Fruit fly (Drosophila melanogaster) whole organism, adult: ENCODE data around the gene CG32544.

Experiments
- CG11617 ChIP-seq: fragments of 200-800 bp; sonication (Bioruptor generic); optimal IDR thresholded peaks from 2 replicates; lab custom pipeline; 2017; ENCODE audit warnings: mild to moderate bottlenecking, missing biosample characterization, missing genetic modification reagents, missing genetic modification characterization
- CG33017 ChIP-seq: fragments of 200-800 bp; sonication (Bioruptor generic); optimal IDR thresholded peaks from 2 replicates; lab custom pipeline; 2018; ENCODE audit warnings: missing biosample characterization, mild to moderate bottlenecking, missing genetic modification characterization, moderate library complexity
- CG5204 ChIP-seq: fragments of 200-800 bp; sonication (Bioruptor generic); optimal IDR thresholded peaks from 2 replicates; lab custom pipeline; 2016; ENCODE audit warnings: missing biosample characterization, missing genetic modification characterization
- CG7045 ChIP-seq: fragments of 200-800 bp; sonication (Bioruptor generic); optimal IDR thresholded peaks from 2 replicates; lab custom pipeline; 2017; ENCODE audit warnings: missing biosample characterization, mild to moderate bottlenecking, missing genetic modification characterization
- CG7101 ChIP-seq: fragments of 200-800 bp; sonication (Bioruptor generic); optimal IDR thresholded peaks from 2 replicates; lab custom pipeline; 2018; ENCODE audit warnings: missing biosample characterization, mild to moderate bottlenecking, missing genetic modification characterization, moderate library complexity
- Crg-1 ChIP-seq: fragments of 200-800 bp; sonication (Bioruptor generic); optimal IDR thresholded peaks from 2 replicates; lab custom pipeline; 2016; ENCODE audit warnings: missing biosample characterization, missing genetic modification characterization
- Hr96 ChIP-seq: fragments of 200-800 bp; sonication (Bioruptor generic); optimal IDR thresholded peaks from 2 replicates; lab custom pipeline; 2016; ENCODE audit warnings: missing biosample characterization, missing genetic modification characterization
- cic ChIP-seq: fragments of 200-800 bp; sonication (Bioruptor generic); optimal IDR thresholded peaks from 2 replicates; lab custom pipeline; 2017; ENCODE audit warnings: missing biosample characterization, mild to moderate bottlenecking, missing genetic modification characterization, moderate library complexity
- cnc ChIP-seq, 2 experiments: fragments of >200 bp; optimal IDR thresholded peaks; 2 replicates each; lab custom pipeline; 2017
- kay ChIP-seq: fragments of 200-800 bp; sonication (Bioruptor generic); peaks from one replicate; lab custom pipeline; 2016; ENCODE audit warnings: missing biosample characterization, missing genetic modification characterization, borderline replicate concordance
- ovo ChIP-seq: fragments of 200-800 bp; sonication (Bioruptor generic); optimal IDR thresholded peaks from 2 replicates; lab custom pipeline; 2016; ENCODE audit warnings: missing biosample characterization, missing genetic modification characterization
- tj ChIP-seq: fragments of 200-800 bp; sonication (Bioruptor generic); optimal IDR thresholded peaks from 3 replicates; lab custom pipeline; 2017; ENCODE audit warnings: missing biosample characterization, mild to moderate bottlenecking, missing genetic modification characterization, moderate library complexity
- toe ChIP-seq: fragments of 200-800 bp; sonication (Bioruptor generic); optimal IDR thresholded peaks from 2 replicates; lab custom pipeline; 2016; ENCODE audit warnings: missing biosample characterization, missing genetic modification characterization

The CG32544 gene

DNA sequence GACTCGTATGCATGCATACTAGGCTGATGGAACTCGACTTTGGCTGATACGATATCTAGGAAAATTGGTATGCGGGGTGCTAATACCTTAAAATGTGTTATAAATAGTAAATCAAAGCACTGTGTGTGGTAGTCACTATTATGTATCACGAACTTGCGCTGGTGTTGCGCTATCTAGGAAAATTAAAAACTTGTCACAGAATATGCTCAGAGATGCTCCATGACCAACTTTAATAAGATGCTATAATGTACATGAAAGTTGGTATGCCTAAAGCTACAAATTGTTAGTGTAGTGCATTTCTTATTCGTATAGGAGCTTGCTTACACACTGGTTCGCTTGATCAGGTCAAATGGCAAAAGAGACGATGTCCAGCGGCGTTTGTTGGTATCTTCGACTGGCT, 50.7 kb downstream of the CG32544 start:
- no peak for TF ChIP-seq Crg-1 (GFP tag; lab: Kevin White, UChicago)
- TF ChIP-seq CG11617, result no peak
- TF ChIP-seq cic (GFP tag; lab: Kevin White, UChicago), result no peak
- TF ChIP-seq Hr96 (GFP tag; lab: Kevin White, UChicago), result no peak
- no peak for TF ChIP-seq CG7101 (tag; lab: Kevin White, UChicago)
- no peak for TF ChIP-seq cnc (optimal IDR thresholded peaks at IDR 0.05; lab: Kevin White, UChicago)
- TF ChIP-seq toe (GFP tag; lab: Kevin White, UChicago), result no peak
- TF ChIP-seq CG7045, result no peak
- no peak for TF ChIP-seq kay
- TF ChIP-seq CG33017, result no peak
- no peak for TF ChIP-seq CG5204
- TF ChIP-seq tj (GFP tag; lab: Kevin White, UChicago), result no peak
- no peak for TF ChIP-seq ovo (GFP tag; lab: Kevin White, UChicago)
